Worm (Caenorhabditis elegans): Measurements from ENCODE around the gene srx-93.

The srx-93 gene

ce11 chrV:3587633-3588032 is 32.9 kb downstream of the srx-93 start (continued):
- TF ChIP-seq ceh-34 (tag; optimal IDR thresholded peaks at IDR 0.05), result peak; percentile 74
- TF ChIP-seq ceh-22 (tag; optimal IDR thresholded peaks at IDR 0.05), result no peak
- TF ChIP-seq hlh-8 (tag; optimal IDR thresholded peaks at IDR 0.05), result no peak
- no peak for TF ChIP-seq fkh-10 (GFP tag; optimal IDR thresholded peaks at IDR 0.05)
- peak; percentile 54 for TF ChIP-seq C38D4.7 (GFP tag; optimal IDR thresholded peaks at IDR 0.05)
- TF ChIP-seq unc-3 (GFP tag; conservative IDR thresholded peaks at IDR 0.05), result 0 out of 2 replicates have a peak, but pooled peaks have one; percentile 38
- peak; percentile 55 for TF ChIP-seq unc-3 (tag; optimal IDR thresholded peaks at IDR 0.05)
- TF ChIP-seq ceh-18 (tag; optimal IDR thresholded peaks at IDR 0.05), result peak; percentile 19
- TF ChIP-seq K02D7.2 (tag; optimal IDR thresholded peaks at IDR 0.05), result peak; percentile 18
- TF ChIP-seq K09A11.1 (tag; optimal IDR thresholded peaks at IDR 0.05; ENCODE audit: insufficient read depth), result peak; percentile 54
- TF ChIP-seq pqm-1 (tag; optimal IDR thresholded peaks at IDR 0.05), result no peak
- peak; percentile 46 for TF ChIP-seq F13H6.1 (tag; optimal IDR thresholded peaks at IDR 0.05)
- TF ChIP-seq ttx-3 (tag; optimal IDR thresholded peaks at IDR 0.05), result peak; percentile 64
- TF ChIP-seq unc-55 (GFP tag; optimal IDR thresholded peaks at IDR 0.05), result no peak
- peak; percentile 40 for TF ChIP-seq gmeb-2 (tag; optimal IDR thresholded peaks at IDR 0.05)
- no peak for TF ChIP-seq ceh-9 (tag; optimal IDR thresholded peaks at IDR 0.05)
- TF ChIP-seq hlh-15 (tag; optimal IDR thresholded peaks at IDR 0.05), result peak; percentile 31
- TF ChIP-seq Y22D7AL.16 (tag; optimal IDR thresholded peaks at IDR 0.05), result no peak
- peak; percentile 70 for TF ChIP-seq che-1 (tag; optimal IDR thresholded peaks at IDR 0.05)
- TF ChIP-seq nhr-11 (tag; optimal IDR thresholded peaks at IDR 0.05), result no peak
- peak; percentile 73 for TF ChIP-seq sox-4 (tag; optimal IDR thresholded peaks at IDR 0.05)
- peak; percentile 16 for TF ChIP-seq zip-5 (tag; optimal IDR thresholded peaks at IDR 0.05)
- TF ChIP-seq sdc-2 (tag; optimal IDR thresholded peaks at IDR 0.05), result peak; percentile 19
- peak; percentile 0 for TF ChIP-seq ceh-24 (tag; optimal IDR thresholded peaks at IDR 0.05)
- TF ChIP-seq dve-1 (tag; optimal IDR thresholded peaks at IDR 0.05), result no peak
- peak; percentile 20 for TF ChIP-seq fax-1 (tag; optimal IDR thresholded peaks at IDR 0.05)
- TF ChIP-seq ceh-6 (GFP tag; optimal IDR thresholded peaks at IDR 0.05), result peak; percentile 39
- peak; percentile 34 for TF ChIP-seq ceh-48 (tag; optimal IDR thresholded peaks at IDR 0.05)
- TF ChIP-seq lin-11 (tag; optimal IDR thresholded peaks at IDR 0.05), result peak; percentile 50
- TF ChIP-seq unc-42 (tag; optimal IDR thresholded peaks at IDR 0.05), result no peak
- TF ChIP-seq pha-2 (tag; optimal IDR thresholded peaks at IDR 0.05), result peak; percentile 80
- TF ChIP-seq ceh-31 (tag; optimal IDR thresholded peaks at IDR 0.05), result peak; percentile 62
- no peak for TF ChIP-seq ceh-30 (tag; optimal IDR thresholded peaks at IDR 0.05)
- peak; percentile 31 for TF ChIP-seq pat-9 (tag; optimal IDR thresholded peaks at IDR 0.05)
- peak; percentile 81 for TF ChIP-seq elt-2 (tag; optimal IDR thresholded peaks at IDR 0.05)
- no peak for TF ChIP-seq pros-1 (tag; optimal IDR thresholded peaks at IDR 0.05)
- peak; percentile 45 for TF ChIP-seq dmd-4 (tag; optimal IDR thresholded peaks at IDR 0.05; ENCODE audit: borderline replicate concordance)
- TF ChIP-seq odd-2 (tag; optimal IDR thresholded peaks at IDR 0.05), result peak; percentile 66
- peak; percentile 13 for TF ChIP-seq mec-3 (tag; optimal IDR thresholded peaks at IDR 0.05; ENCODE audit: borderline replicate concordance)
- peak; percentile 74 for TF ChIP-seq tbx-2 (tag; optimal IDR thresholded peaks at IDR 0.05)

ce11 chrV:3586014-3586689 is 34.4 kb downstream of the srx-93 start, which contains the start of the genes rpl-11.1 and T22F3.2:
Gene rpl-11.1, minus strand, starts transcription at chrV:3586064.
Gene T22F3.2, plus strand, starts transcription at chrV:3586639.
- TF ChIP-seq hlh-8 (tag; optimal IDR thresholded peaks at IDR 0.05) (no peak), nfya-1 (tag; optimal IDR thresholded peaks at IDR 0.05) (peak; percentile 14)

All from whole organism, late embryonic.